5 worm cellular contexts compared by ENCODE assay signal in genomic region chrIII:950472-950871, ce11.
TF ChIP-seq lines count a peak whose summit lies in the region.

fbxa-67 (minus strand) TSS chrIII:950670.
fbxa-11 (plus strand) TSS chrIII:950869.

TF ChIP-seq in whole organism, L1 larva, 84 proteins besides CTCF, POLR2A, EP300 and RAD21 (continues in another document):
- TF ChIP-seq dpl-1 (GFP tag; optimal IDR thresholded peaks at IDR 0.05; lab: Kevin White, UChicago) (peak; percentile 18 to 57 (median 29)), efl-1 (optimal IDR thresholded peaks at IDR 0.05; lab: Kevin White, UChicago) (peak; percentile 29 to 50), efl-1 (GFP tag; optimal IDR thresholded peaks at IDR 0.05 in 1 of 2; lab: Kevin White, UChicago) (peak; percentile 41 to 94), nhr-20 (tag; optimal IDR thresholded peaks at IDR 0.05; lab: Kevin White, UChicago) (no peak), xbp-1 (tag; optimal IDR thresholded peaks at IDR 0.05; lab: Kevin White, UChicago) (no peak), snu-23 (GFP tag; optimal IDR thresholded peaks at IDR 0.05; lab: Kevin White, UChicago) (peak; percentile 46), nhr-77 (tag; optimal IDR thresholded peaks at IDR 0.05; lab: Kevin White, UChicago) (no peak), ceh-63 (GFP tag; optimal IDR thresholded peaks at IDR 0.05; lab: Kevin White, UChicago) (no peak), fkh-4 (tag; optimal IDR thresholded peaks at IDR 0.05; lab: Kevin White, UChicago; ENCODE audit: borderline replicate concordance) (no peak), efl-3 (GFP tag; optimal IDR thresholded peaks at IDR 0.05; lab: Kevin White, UChicago) (no peak), lin-39 (tag; optimal IDR thresholded peaks at IDR 0.05; lab: Kevin White, UChicago) (no peak), aly-2 (tag; optimal IDR thresholded peaks at IDR 0.05; lab: Kevin White, UChicago) (no peak), blmp-1 (tag; optimal IDR thresholded peaks at IDR 0.05; lab: Kevin White, UChicago) (no peak), isw-1 (GFP tag; IDR thresholded peaks at IDR 0.05; lab: Robert Waterston, UW) (no peak), nhr-12 (tag; optimal IDR thresholded peaks at IDR 0.05; lab: Kevin White, UChicago) (no peak), unc-130 (tag; optimal IDR thresholded peaks at IDR 0.05; lab: Kevin White, UChicago) (no peak), nhr-84 (tag; optimal IDR thresholded peaks at IDR 0.05; lab: Kevin White, UChicago) (no peak), sup-37 (GFP tag; optimal IDR thresholded peaks at IDR 0.05; lab: Kevin White, UChicago) (no peak), sox-4 (tag; optimal IDR thresholded peaks at IDR 0.05; lab: Kevin White, UChicago) (no peak)

TF ChIP-seq in whole organism, L2 larva, 48 proteins besides CTCF, POLR2A, EP300 and RAD21:
- TF ChIP-seq lin-39 (tag; optimal IDR thresholded peaks at IDR 0.05; lab: Kevin White, UChicago) (no peak), C34F6.9 (tag; optimal IDR thresholded peaks at IDR 0.05; lab: Kevin White, UChicago) (peak; percentile 39), zag-1 (tag; optimal IDR thresholded peaks at IDR 0.05; lab: Kevin White, UChicago) (no peak), unc-55 (GFP tag; optimal IDR thresholded peaks at IDR 0.05; lab: Kevin White, UChicago) (peak; percentile 59), lsy-2 (tag; optimal IDR thresholded peaks at IDR 0.05; lab: Kevin White, UChicago) (peak in 1 of 2 experiments; percentile 54), lin-13 (GFP tag; optimal IDR thresholded peaks at IDR 0.05; lab: Kevin White, UChicago) (peak; percentile 2)

TF ChIP-seq in whole organism, L3 larva, 47 proteins besides CTCF, POLR2A, EP300 and RAD21:
- TF ChIP-seq jun-1 (tag; optimal IDR thresholded peaks at IDR 0.05; lab: Kevin White, UChicago) (peak; percentile 0), elt-2 (tag; optimal IDR thresholded peaks at IDR 0.05; lab: Kevin White, UChicago) (peak; percentile 19), pha-4 (tag; optimal IDR thresholded peaks at IDR 0.05; lab: Kevin White, UChicago) (peak; percentile 50), nfya-1 (tag; optimal IDR thresholded peaks at IDR 0.05; lab: Kevin White, UChicago; ENCODE audit: insufficient read depth) (peak; percentile 14), eor-1 (tag; optimal IDR thresholded peaks at IDR 0.05; lab: Kevin White, UChicago) (no peak), lin-15B (tag; optimal IDR thresholded peaks at IDR 0.05; lab: Kevin White, UChicago) (peak; percentile 0)

TF ChIP-seq in whole organism, L4 larva, 104 proteins besides CTCF, POLR2A, EP300 and RAD21:
- peak; percentile 21 for TF ChIP-seq dve-1 (tag; optimal IDR thresholded peaks at IDR 0.05; lab: Kevin White, UChicago; ENCODE audit: insufficient read depth)
- TF ChIP-seq spr-1 (tag; optimal IDR thresholded peaks at IDR 0.05; lab: Kevin White, UChicago), result no peak
- peak; percentile 25 for TF ChIP-seq T20F7.1 (GFP tag; optimal IDR thresholded peaks at IDR 0.05; lab: Kevin White, UChicago)
- peak; percentile 51 for TF ChIP-seq dpl-1 (GFP tag; optimal IDR thresholded peaks at IDR 0.05; lab: Kevin White, UChicago)

TF ChIP-seq in whole organism, mixed stage, embryonic, 35 proteins besides CTCF, POLR2A, EP300 and RAD21:
- TF ChIP-seq drap-1 (GFP tag; optimal IDR thresholded peaks at IDR 0.05; lab: Kevin White, UChicago) (no peak), ces-1 (GFP tag; optimal IDR thresholded peaks at IDR 0.05; lab: Kevin White, UChicago) (peak; percentile 11)
TF ChIP-seq in whole organism, mixed stage, embryonic: peak in this region for 1.

Comparison
In these comparisons a context has a peak if more than half of its experiments do, and no peak if none do; other contexts are left out.
1. Of the 29 proteins assayed by ChIP-seq in both whole organism, L4 larva and whole organism, L1 larva: peak only in whole organism, L4 larva: none; only in whole organism, L1 larva: lin-13, lsy-2, mep-1 and skn-1; in both: dpl-1; in neither: 23; mixed calls (peak in some experiments, not most) for 1.